Fruit fly (Drosophila melanogaster) whole organism, prepupa: Measurements from ENCODE around the gene Hsc70-4.

Source experiments
- CG9139 ChIP-seq: fragments of 200-800 bp; sonication (Bioruptor generic); optimal IDR thresholded peaks from 3 replicates; lab custom pipeline; 2017; ENCODE audit warnings: missing biosample characterization, mild to moderate bottlenecking, missing genetic modification characterization
- achi ChIP-seq: fragments of 200-800 bp; sonication (Bioruptor generic); optimal IDR thresholded peaks from 3 replicates; lab custom pipeline; 2016; ENCODE audit warnings: missing biosample characterization, missing genetic modification characterization

DNA sequence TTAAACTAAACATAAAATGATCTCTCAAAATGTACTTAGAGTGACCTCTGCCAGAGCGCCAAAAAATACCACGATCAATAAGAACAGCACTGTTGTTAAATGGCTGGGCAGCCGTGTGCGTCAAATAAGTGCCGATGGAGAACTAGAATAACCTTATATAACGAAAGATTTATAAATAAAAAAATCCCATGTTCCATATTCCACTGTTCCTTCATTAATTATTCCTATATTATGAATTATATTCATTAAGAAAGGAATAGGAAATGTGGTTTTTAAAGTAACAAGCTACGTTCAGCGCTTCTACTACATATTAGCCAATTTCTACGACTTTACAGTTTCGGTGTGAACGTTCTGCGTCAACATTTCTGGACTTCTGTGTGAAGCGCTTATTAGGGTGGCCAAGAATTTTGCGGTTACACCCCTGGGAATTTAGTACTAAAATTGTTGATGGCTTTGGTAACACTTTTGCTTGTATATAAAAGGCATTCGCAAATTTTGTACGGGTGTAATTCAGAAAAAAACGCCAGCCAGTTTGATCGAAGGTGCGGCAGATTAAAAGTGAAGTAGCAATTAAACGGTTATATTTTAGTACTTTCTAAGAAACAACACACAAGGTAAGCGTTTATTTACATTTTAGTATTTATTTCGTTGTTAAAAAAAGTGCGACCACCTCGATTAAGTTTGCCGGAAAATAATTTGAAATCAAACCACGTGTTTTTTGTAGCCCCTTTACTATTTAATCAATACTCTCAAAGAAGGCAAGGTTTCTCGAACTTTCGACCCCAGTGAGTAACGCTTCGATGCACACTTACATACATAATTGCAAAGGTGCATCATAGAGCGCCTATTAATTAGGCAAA is at the start of gene Hsc70-4, which contains the start of gene tefu:
- TF ChIP-seq achi (GFP tag; lab: Kevin White, UChicago) = no peak
- no peak for TF ChIP-seq CG9139 (GFP tag; lab: Kevin White, UChicago)
